Worm (Caenorhabditis elegans) whole organism, late embryonic: ENCODE measurements around the gene ugt-43.

Experiments
- ama-1 ChIP-seq: fragments of 150-350 bp; optimal IDR thresholded peaks from 2 replicates; lab custom pipeline; 2014
- ceh-34 ChIP-seq: sonication (generic microtip); optimal IDR thresholded peaks from 2 replicates; lab custom pipeline; 2016; ENCODE audit warnings: mild to moderate bottlenecking, missing genetic modification characterization, missing compliant biosample characterization
- ceh-6 ChIP-seq: fragments of 200-800 bp; sonication (Bioruptor generic); optimal IDR thresholded peaks from 2 replicates; lab custom pipeline; 2018; ENCODE audit warnings: mild to moderate bottlenecking, missing genetic modification characterization, missing compliant biosample characterization
- hlh-8 ChIP-seq: sonication (generic microtip); optimal IDR thresholded peaks from 2 replicates; lab custom pipeline; 2016; ENCODE audit warnings: missing genotype, missing genetic modification characterization, missing compliant biosample characterization
- nhr-11 ChIP-seq: fragments of 150-350 bp; optimal IDR thresholded peaks from 2 replicates; lab custom pipeline; 2014; ENCODE audit warnings: missing biosample characterization, missing genetic modification characterization
- odd-2 ChIP-seq: sonication (generic microtip); optimal IDR thresholded peaks from 2 replicates; lab custom pipeline; 2017; ENCODE audit warnings: antibody characterized with exemption, mild to moderate bottlenecking, missing genetic modification characterization, missing compliant biosample characterization
- pat-9 ChIP-seq: fragments of 200-800 bp; sonication (Bioruptor generic); optimal IDR thresholded peaks from 2 replicates; lab custom pipeline; 2018; ENCODE audit warnings: mild to moderate bottlenecking, missing genetic modification characterization, moderate library complexity, missing compliant biosample characterization
- pqm-1 ChIP-seq: sonication (generic microtip); optimal IDR thresholded peaks from 2 replicates; lab custom pipeline; 2016; ENCODE audit warnings: missing genetic modification characterization, missing compliant biosample characterization
- ref-2 ChIP-seq: sonication (generic microtip); optimal IDR thresholded peaks from 2 replicates; lab custom pipeline; 2016; ENCODE audit warnings: missing genetic modification characterization, missing compliant biosample characterization
- rnt-1 ChIP-seq: sonication (generic microtip); optimal IDR thresholded peaks from 2 replicates; lab custom pipeline; 2016; ENCODE audit warnings: missing genetic modification characterization, missing compliant biosample characterization
- syd-9 ChIP-seq: sonication (generic microtip); optimal IDR thresholded peaks from 2 replicates; lab custom pipeline; 2016; ENCODE audit warnings: mild to moderate bottlenecking, missing genetic modification characterization, moderate library complexity, missing compliant biosample characterization
- unc-3 ChIP-seq, 2 experiments: fragments of 200-800 bp in 1 of 2; sonication (Bioruptor generic) in 1 of 2; sonication (generic microtip) in 1 of 2; conservative IDR thresholded peaks in 1 of 2; optimal IDR thresholded peaks in 1 of 2; 2 replicates each; pipeline versions ENCODE4 v1.3.6 to Lab custom; 2016 to 2022; ENCODE audit warnings: missing compliant biosample characterization in 2 of 2, missing genetic modification characterization in 2 of 2, missing genetic modification reagents in 1 of 2
- unc-55 ChIP-seq: sonication (generic microtip); optimal IDR thresholded peaks from 2 replicates; lab custom pipeline; 2017; ENCODE audit warnings: missing biosample characterization, missing genetic modification reagents, missing genetic modification characterization

- TF ChIP-seq ref-2 (tag; lab: Kevin White, UChicago): no peak
- no peak for TF ChIP-seq hlh-8 (tag; lab: Kevin White, UChicago)
- TF ChIP-seq pat-9 (tag; lab: Kevin White, UChicago): no peak
- TF ChIP-seq syd-9 (tag; lab: Kevin White, UChicago): no peak
- TF ChIP-seq ceh-6 (GFP tag; lab: Kevin White, UChicago): no peak
- TF ChIP-seq pqm-1 (tag; lab: Kevin White, UChicago): no peak
- no peak for TF ChIP-seq odd-2 (tag; lab: Kevin White, UChicago)
- TF ChIP-seq ama-1 (lab: Kevin White, UChicago): no peak
- TF ChIP-seq nhr-11 (tag; lab: Kevin White, UChicago): no peak
- no peak for TF ChIP-seq rnt-1
- no peak for TF ChIP-seq unc-55 (GFP tag; lab: Kevin White, UChicago)
- TF ChIP-seq ceh-34 (tag; lab: Kevin White, UChicago): no peak
- no peak for TF ChIP-seq unc-3 (GFP tag; conservative IDR thresholded peaks at IDR 0.05; lab: Robert Waterston, UW)
- TF ChIP-seq unc-3 (tag; optimal IDR thresholded peaks at IDR 0.05; lab: Kevin White, UChicago): no peak
Measured at ce11 chrIV:10469494-10469893, 5.1 kb downstream of the ugt-43 start, which contains the start of gene ugt-44.
